Fruit fly (Drosophila melanogaster) whole organism, embryonic: ENCODE data around the gene Mrgn1.
A peak's percentile ranks its signal among the peaks of the same experiment; 100 is the strongest.

Experiments
- Atf-2 ChIP-seq: fragments of 200-800 bp; sonication (Bioruptor generic); optimal IDR thresholded peaks from 2 replicates; lab custom pipeline; 2016; ENCODE audit warnings: missing biosample characterization, missing genetic modification characterization
- BEAF-32 ChIP-seq: fragments of 200-800 bp; sonication (Bioruptor generic); optimal IDR thresholded peaks from 3 replicates; lab custom pipeline; 2017; ENCODE audit warnings: missing biosample characterization, missing genetic modification characterization, mild to moderate bottlenecking, moderate library complexity, missing genetic modification reagents
- CG11695 ChIP-seq: fragments of 200-800 bp; sonication (Bioruptor generic); IDR thresholded peaks from 3 replicates; pipeline ENCODE4 v1.3.6; 2022; ENCODE audit warnings: missing biosample characterization, missing genetic modification characterization
- CG12071 ChIP-seq: fragments of 200-800 bp; sonication (Bioruptor generic); optimal IDR thresholded peaks from 3 replicates; lab custom pipeline; 2018; ENCODE audit warnings: missing biosample characterization, mild to moderate bottlenecking, missing genetic modification characterization
- CG12104 ChIP-seq: fragments of 200-800 bp; sonication (Bioruptor generic); optimal IDR thresholded peaks from 3 replicates; lab custom pipeline; 2016; ENCODE audit warnings: missing biosample characterization, missing genetic modification characterization
- CG12155 ChIP-seq: fragments of 200-800 bp; sonication (Bioruptor generic); optimal IDR thresholded peaks from 3 replicates; lab custom pipeline; 2016; ENCODE audit warnings: missing biosample characterization, missing genetic modification characterization
- CG12659 ChIP-seq: fragments of 200-800 bp; sonication (Bioruptor generic); optimal IDR thresholded peaks from 3 replicates; lab custom pipeline; 2017; ENCODE audit warnings: mild to moderate bottlenecking, missing biosample characterization, missing genetic modification reagents, missing genetic modification characterization
- CG13894 ChIP-seq: fragments of 200-800 bp; sonication (Bioruptor generic); optimal IDR thresholded peaks from 3 replicates; lab custom pipeline; 2018; ENCODE audit warnings: missing biosample characterization, mild to moderate bottlenecking, missing genetic modification characterization, moderate library complexity
- CG14667 ChIP-seq: fragments of 200-800 bp; sonication (Bioruptor generic); IDR thresholded peaks from 2 replicates; pipeline ENCODE4 v1.3.6; 2022; ENCODE audit warnings: missing biosample characterization, missing genetic modification characterization
- CG1832 ChIP-seq: fragments of 200-800 bp; sonication (Bioruptor generic); optimal IDR thresholded peaks from 2 replicates; lab custom pipeline; 2017; ENCODE audit warnings: missing biosample characterization, mild to moderate bottlenecking, missing genetic modification characterization, inconsistent platforms
- CG2199 ChIP-seq: fragments of 200-800 bp; sonication (Bioruptor generic); IDR thresholded peaks from 3 replicates; pipeline ENCODE4 v1.3.6; 2022; ENCODE audit warnings: missing biosample characterization, missing genetic modification characterization
- CG2889 ChIP-seq: fragments of 200-800 bp; sonication (Bioruptor generic); IDR thresholded peaks from 3 replicates; pipeline ENCODE4 v1.3.6; 2022; ENCODE audit warnings: missing biosample characterization, missing genetic modification characterization
- CG3163 ChIP-seq: fragments of 200-800 bp; sonication (Bioruptor generic); optimal IDR thresholded peaks from 3 replicates; lab custom pipeline; 2016; ENCODE audit warnings: missing biosample characterization, missing genetic modification characterization
- CG32532 ChIP-seq: fragments of 200-800 bp; sonication (Bioruptor generic); IDR thresholded peaks from 2 replicates; pipeline ENCODE4 v1.3.6; 2022; ENCODE audit warnings: missing biosample characterization, missing genetic modification characterization
- CG32772 ChIP-seq: fragments of 200-800 bp; sonication (Bioruptor generic); IDR thresholded peaks from 2 replicates; pipeline ENCODE4 v1.3.6; 2022; ENCODE audit warnings: missing biosample characterization, missing genetic modification characterization
- CG4328 ChIP-seq: fragments of 200-800 bp; sonication (Bioruptor generic); optimal IDR thresholded peaks from 3 replicates; lab custom pipeline; 2017; ENCODE audit warnings: missing biosample characterization, missing genetic modification reagents, missing genetic modification characterization
- CG7271 ChIP-seq: fragments of 200-800 bp; sonication (Bioruptor generic); optimal IDR thresholded peaks from 2 replicates; lab custom pipeline; 2018; ENCODE audit warnings: missing biosample characterization, mild to moderate bottlenecking, missing genetic modification characterization, moderate library complexity
- CG7372 ChIP-seq: fragments of 200-800 bp; sonication (Bioruptor generic); IDR thresholded peaks from 2 replicates; pipeline ENCODE4 v1.3.6; 2022; ENCODE audit warnings: missing biosample characterization, missing genetic modification characterization
- CG7928 ChIP-seq: fragments of 200-800 bp; sonication (Bioruptor generic); optimal IDR thresholded peaks from 2 replicates; lab custom pipeline; 2017; ENCODE audit warnings: missing biosample characterization, mild to moderate bottlenecking, missing genetic modification characterization
- CG9817 ChIP-seq: fragments of 200-800 bp; sonication (Bioruptor generic); optimal IDR thresholded peaks from 2 replicates; lab custom pipeline; 2018; ENCODE audit warnings: missing biosample characterization, mild to moderate bottlenecking, missing genetic modification characterization, moderate library complexity
- Dp ChIP-seq: fragments of 200-800 bp; sonication (Bioruptor generic); optimal IDR thresholded peaks from 2 replicates; lab custom pipeline; 2018; ENCODE audit warnings: missing biosample characterization, mild to moderate bottlenecking, missing genetic modification characterization, moderate library complexity
- E2f1 ChIP-seq: fragments of 200-800 bp; sonication (Bioruptor generic); IDR thresholded peaks from 2 replicates; pipeline ENCODE4 v1.3.6; 2022; ENCODE audit warnings: missing biosample characterization, missing genetic modification characterization
- Elba2 ChIP-seq: fragments of 200-800 bp; sonication (Bioruptor generic); optimal IDR thresholded peaks from 3 replicates; lab custom pipeline; 2016; ENCODE audit warnings: missing biosample characterization, missing genetic modification characterization
- H2.0 ChIP-seq: fragments of 200-800 bp; sonication (Bioruptor generic); IDR thresholded peaks from 2 replicates; pipeline ENCODE4 v1.3.6; 2022; ENCODE audit warnings: missing biosample characterization, missing genetic modification characterization
- HLH54F ChIP-seq: fragments of 200-800 bp; sonication (Bioruptor generic); optimal IDR thresholded peaks from 3 replicates; lab custom pipeline; 2016; ENCODE audit warnings: missing biosample characterization, missing genetic modification characterization
- Hr3 ChIP-seq: fragments of 200-800 bp; sonication (Bioruptor generic); optimal IDR thresholded peaks from 3 replicates; lab custom pipeline; 2016; ENCODE audit warnings: missing biosample characterization, missing genetic modification characterization
- Hr51 ChIP-seq, 2 experiments: fragments of 200-800 bp; sonication (Bioruptor generic); optimal IDR thresholded peaks; 2 replicates in 1 of 2; 3 replicates in 1 of 2; lab custom pipeline; 2016 to 2018; ENCODE audit warnings: missing biosample characterization in 2 of 2, missing genetic modification characterization in 2 of 2, mild to moderate bottlenecking in 1 of 2, moderate library complexity in 1 of 2
- NFAT ChIP-seq: fragments of 200-800 bp; sonication (Bioruptor generic); IDR thresholded peaks from 2 replicates; pipeline ENCODE4 v1.3.6; 2022; ENCODE audit warnings: missing biosample characterization, missing genetic modification characterization
- NK7.1 ChIP-seq: fragments of 200-800 bp; sonication (Bioruptor generic); optimal IDR thresholded peaks from 3 replicates; lab custom pipeline; 2016; ENCODE audit warnings: missing biosample characterization, missing genetic modification characterization
- Oli ChIP-seq: fragments of 200-800 bp; sonication (Bioruptor generic); optimal IDR thresholded peaks from 2 replicates; lab custom pipeline; 2018; ENCODE audit warnings: missing biosample characterization, mild to moderate bottlenecking, missing genetic modification characterization, moderate library complexity
- Poxn ChIP-seq: fragments of 200-800 bp; sonication (Bioruptor generic); IDR thresholded peaks from 2 replicates; pipeline ENCODE4 v1.3.6; 2022; ENCODE audit warnings: missing biosample characterization, missing genetic modification characterization
- Tbp ChIP-seq: fragments of >200 bp; optimal IDR thresholded peaks from 2 replicates; lab custom pipeline; 2018; ENCODE audit warnings: missing biosample characterization, missing genetic modification characterization
- Vsx1 ChIP-seq: fragments of 200-800 bp; sonication (Bioruptor generic); optimal IDR thresholded peaks from 2 replicates; lab custom pipeline; 2017; ENCODE audit warnings: missing biosample characterization, mild to moderate bottlenecking, missing genetic modification characterization, missing genetic modification reagents
- Xrp1 ChIP-seq: fragments of 200-800 bp; sonication (Bioruptor generic); IDR thresholded peaks from 2 replicates; pipeline ENCODE4 v1.3.6; 2022; ENCODE audit warnings: missing biosample characterization, missing genetic modification characterization
- dan ChIP-seq: fragments of 200-800 bp; sonication (Bioruptor generic); IDR thresholded peaks from 2 replicates; pipeline ENCODE4 v1.3.6; 2022; ENCODE audit warnings: missing biosample characterization, missing genetic modification characterization
- ewg ChIP-seq: fragments of 200-800 bp; sonication (Bioruptor generic); optimal IDR thresholded peaks from 3 replicates; lab custom pipeline; 2017; ENCODE audit warnings: mild to moderate bottlenecking, missing biosample characterization, missing genetic modification reagents, missing genetic modification characterization
- gsb-n ChIP-seq: fragments of 200-800 bp; sonication (Bioruptor generic); optimal IDR thresholded peaks from 3 replicates; lab custom pipeline; 2018; ENCODE audit warnings: missing biosample characterization, mild to moderate bottlenecking, missing genetic modification characterization
- hbn ChIP-seq: fragments of 200-800 bp; sonication (Bioruptor generic); IDR thresholded peaks from 2 replicates; pipeline ENCODE4 v1.3.6; 2022; ENCODE audit warnings: missing biosample characterization, missing genetic modification characterization; ENCODE audit not compliant: partially characterized antibody
- kah ChIP-seq: fragments of 200-800 bp; sonication (Bioruptor generic); optimal IDR thresholded peaks from 2 replicates; lab custom pipeline; 2018; ENCODE audit warnings: missing biosample characterization, mild to moderate bottlenecking, missing genetic modification characterization
- lola ChIP-seq, 3 experiments: fragments of >200 bp in 2 of 3; fragments of 200-800 bp in 1 of 3; sonication (Bioruptor generic) in 1 of 3; optimal IDR thresholded peaks; 2 replicates each; lab custom pipeline; 2017 to 2019; ENCODE audit warnings: missing biosample characterization in 3 of 3, missing genetic modification characterization in 3 of 3, mild to moderate bottlenecking in 1 of 3, moderate library complexity in 1 of 3
- maf-S ChIP-seq: fragments of 200-800 bp; sonication (Bioruptor generic); optimal IDR thresholded peaks from 2 replicates; lab custom pipeline; 2016; ENCODE audit warnings: missing biosample characterization, missing genetic modification characterization
- mirr ChIP-seq: fragments of 200-800 bp; sonication (Bioruptor generic); optimal IDR thresholded peaks from 3 replicates; lab custom pipeline; 2018; ENCODE audit warnings: missing biosample characterization, mild to moderate bottlenecking, missing genetic modification characterization
- nau ChIP-seq: fragments of 200-800 bp; sonication (Bioruptor generic); optimal IDR thresholded peaks from 3 replicates; lab custom pipeline; 2017; ENCODE audit warnings: missing biosample characterization, mild to moderate bottlenecking, missing genetic modification characterization, missing genetic modification reagents
- pita ChIP-seq: fragments of 200-800 bp; sonication (Bioruptor generic); optimal IDR thresholded peaks from 2 replicates; lab custom pipeline; 2017; ENCODE audit warnings: missing biosample characterization, mild to moderate bottlenecking, missing genetic modification characterization
- psq ChIP-seq: fragments of 200-800 bp; sonication (Bioruptor generic); optimal IDR thresholded peaks from 2 replicates; lab custom pipeline; 2017; ENCODE audit warnings: missing biosample characterization, missing genetic modification characterization
- schlank ChIP-seq: fragments of 200-800 bp; sonication (Bioruptor generic); optimal IDR thresholded peaks from 2 replicates; lab custom pipeline; 2018; ENCODE audit warnings: missing biosample characterization, mild to moderate bottlenecking, missing genetic modification characterization
- sens-2 ChIP-seq: fragments of 200-800 bp; sonication (Bioruptor generic); IDR thresholded peaks from 2 replicates; pipeline ENCODE4 v1.3.6; 2022; ENCODE audit warnings: missing biosample characterization, missing genetic modification characterization
- tna ChIP-seq: fragments of 200-800 bp; sonication (Bioruptor generic); IDR thresholded peaks from 2 replicates; pipeline ENCODE4 v1.3.6; 2022; ENCODE audit warnings: missing biosample characterization, missing genetic modification characterization; ENCODE audit not compliant: partially characterized antibody
- vnd ChIP-seq: fragments of 200-800 bp; sonication (Bioruptor generic); IDR thresholded peaks from 3 replicates; pipeline ENCODE4 v1.3.6; 2022; ENCODE audit warnings: missing biosample characterization, missing genetic modification characterization; ENCODE audit not compliant: partially characterized antibody
- wek ChIP-seq: fragments of 200-800 bp; sonication (Bioruptor generic); optimal IDR thresholded peaks from 3 replicates; lab custom pipeline; 2018; ENCODE audit warnings: missing biosample characterization, mild to moderate bottlenecking, missing genetic modification characterization, moderate library complexity

Mrgn1 gene

dm6 chrX:13756776-13757312 lies 35.1 kb upstream of the Mrgn1 start, which contains the start of the genes CG32625 and Rtc1 (continued):
- TF ChIP-seq Tbp (no peak), Hr3 (no peak), sens-2 (no peak), CG32772 (GFP tag; lab: Robert Waterston, UW) (no peak), CG1832 (no peak), Elba2 (GFP tag; lab: Kevin White, UChicago) (no peak), vnd (GFP tag; lab: Robert Waterston, UW) (0 out of 3 replicates have a peak, but pooled peaks have one; percentile 12), wek (GFP tag; lab: Kevin White, UChicago) (no peak), Dp (GFP tag; lab: Kevin White, UChicago) (peak; percentile 50), NFAT (GFP tag; lab: Robert Waterston, UW) (no peak), kah (no peak), ewg (peak; percentile 10), CG13894 (tag; lab: Kevin White, UChicago) (peak; percentile 54), E2f1 (GFP tag; lab: Robert Waterston, UW) (no peak), CG12155 (GFP tag; lab: Kevin White, UChicago) (peak; percentile 20), lola (GFP tag; optimal IDR thresholded peaks at IDR 0.05; lab: Kevin White, UChicago) (peak in 1 of 3 experiments; percentile 17), gsb-n (tag; lab: Kevin White, UChicago) (peak; percentile 7), CG32532 (GFP tag; lab: Robert Waterston, UW) (peak; percentile 61), psq (GFP tag; lab: Kevin White, UChicago) (no peak), CG2199 (GFP tag; lab: Robert Waterston, UW) (no peak), BEAF-32 (peak; percentile 60), maf-S (no peak), hbn (GFP tag; lab: Robert Waterston, UW) (peak; percentile 24; the same call in 1 of the 2 replicates), Xrp1 (GFP tag; lab: Robert Waterston, UW) (peak; percentile 60; the same call in 1 of the 2 replicates), CG12104 (GFP tag; lab: Kevin White, UChicago) (no peak), schlank (tag; lab: Kevin White, UChicago) (no peak), mirr (GFP tag; lab: Kevin White, UChicago) (no peak), CG7372 (GFP tag; lab: Robert Waterston, UW) (no peak), Hr51 (GFP tag; optimal IDR thresholded peaks at IDR 0.05; lab: Kevin White, UChicago) (peak in 1 of 2 experiments; percentile 67), CG11695 (no peak), CG14667 (GFP tag; lab: Robert Waterston, UW) (0 out of 2 replicates have a peak, but pooled peaks have one; percentile 13), nau (GFP tag; lab: Kevin White, UChicago) (no peak), pita (no peak), CG3163 (no peak), Oli (tag; lab: Kevin White, UChicago) (peak; percentile 17), CG12071 (GFP tag; lab: Kevin White, UChicago) (no peak), tna (GFP tag; lab: Robert Waterston, UW) (0 out of 2 replicates have a peak, but pooled peaks have one; percentile 57), CG4328 (GFP tag; lab: Kevin White, UChicago) (peak; percentile 5), Vsx1 (GFP tag; lab: Kevin White, UChicago) (no peak), dan (GFP tag; lab: Robert Waterston, UW) (no peak), CG2889 (no peak), CG7271 (tag; lab: Kevin White, UChicago) (no peak), NK7.1 (GFP tag; lab: Kevin White, UChicago) (no peak), CG9817 (peak; percentile 53), H2.0 (no peak), HLH54F (GFP tag; lab: Kevin White, UChicago) (no peak), CG12659 (GFP tag; lab: Kevin White, UChicago) (peak; percentile 66), CG7928 (no peak), Atf-2 (GFP tag; lab: Kevin White, UChicago) (no peak), Poxn (GFP tag; lab: Robert Waterston, UW) (no peak)
